Fruit fly (Drosophila melanogaster) whole organism, wandering third instar larva: ENCODE results near the gene CG46383.

Source experiments
- Hr83 ChIP-seq: fragments of 200-300 bp; sonication (Bioruptor generic); optimal IDR thresholded peaks from 2 replicates; lab custom pipeline; 2016; ENCODE audit warnings: missing biosample characterization, mild to moderate bottlenecking, missing genetic modification characterization, moderate library complexity; ENCODE audit not compliant: poor library complexity, severe bottlenecking
- Mio ChIP-seq: sonication (Bioruptor generic); optimal IDR thresholded peaks from 2 replicates; lab custom pipeline; 2016; ENCODE audit warnings: missing biosample characterization, missing genetic modification characterization
- Sp1 ChIP-seq: fragments of 200-800 bp; sonication (Bioruptor generic); optimal IDR thresholded peaks from 3 replicates; lab custom pipeline; 2019; ENCODE audit warnings: missing biosample characterization, mild to moderate bottlenecking, missing genetic modification characterization, moderate library complexity
- ey ChIP-seq: fragments of 200-800 bp; sonication (Bioruptor generic); optimal IDR thresholded peaks from 2 replicates; lab custom pipeline; 2016; ENCODE audit warnings: missing biosample characterization, missing genetic modification characterization
- foxo ChIP-seq, 2 experiments: fragments of 200-800 bp; sonication (Bioruptor generic); optimal IDR thresholded peaks; 2 replicates in 1 of 2; 3 replicates in 1 of 2; lab custom pipeline; 2016 to 2017; ENCODE audit warnings: missing biosample characterization in 2 of 2, missing genetic modification characterization in 2 of 2
- h ChIP-seq: fragments of 200-800 bp; sonication (Bioruptor generic); optimal IDR thresholded peaks from 3 replicates; lab custom pipeline; 2016; ENCODE audit warnings: missing biosample characterization, mild to moderate bottlenecking, missing genetic modification characterization
- jim ChIP-seq: fragments of 175-275, 200-325 bp; sonication (Bioruptor generic); optimal IDR thresholded peaks from 2 replicates; lab custom pipeline; 2016; ENCODE audit warnings: missing biosample characterization, mild to moderate bottlenecking, missing genetic modification characterization
- lola ChIP-seq: fragments of >200 bp; optimal IDR thresholded peaks from 2 replicates; lab custom pipeline; 2017; ENCODE audit warnings: missing biosample characterization, missing genetic modification characterization
- psq ChIP-seq: fragments of 200-800 bp; sonication (Bioruptor generic); optimal IDR thresholded peaks from 3 replicates; lab custom pipeline; 2017; ENCODE audit warnings: missing biosample characterization, mild to moderate bottlenecking, missing genetic modification characterization, moderate library complexity
- sage ChIP-seq: fragments of 200-800 bp; sonication (Bioruptor generic); optimal IDR thresholded peaks from 2 replicates; lab custom pipeline; 2016; ENCODE audit warnings: missing biosample characterization, mild to moderate bottlenecking, missing genetic modification characterization
- sv ChIP-seq: fragments of 200-800 bp; sonication (Bioruptor generic); optimal IDR thresholded peaks from 3 replicates; lab custom pipeline; 2016; ENCODE audit warnings: missing biosample characterization, missing genetic modification characterization
- usp ChIP-seq: fragments of >200 bp; optimal IDR thresholded peaks from 2 replicates; lab custom pipeline; 2017; ENCODE audit warnings: missing biosample characterization, missing genetic modification characterization

dm6 chr3R:15920229-15920533 lies 30.6 kb downstream of the CG46383 start:
- no peak for TF ChIP-seq h (GFP tag; lab: Kevin White, UChicago)
- TF ChIP-seq ey = no peak
- no peak for TF ChIP-seq Mio
- no peak for TF ChIP-seq psq (GFP tag; lab: Kevin White, UChicago)
- TF ChIP-seq Sp1 (GFP tag; lab: Kevin White, UChicago) = no peak
- TF ChIP-seq Hr83 (GFP tag; lab: Kevin White, UChicago) = no peak
- no peak for TF ChIP-seq lola (GFP tag; lab: Kevin White, UChicago)
- TF ChIP-seq sage (GFP tag; lab: Kevin White, UChicago) = no peak
- no peak for TF ChIP-seq sv (GFP tag; lab: Kevin White, UChicago)
- TF ChIP-seq usp (GFP tag; lab: Kevin White, UChicago) = no peak
- TF ChIP-seq jim (GFP tag; lab: Kevin White, UChicago) = no peak
- TF ChIP-seq foxo (GFP tag; optimal IDR thresholded peaks at IDR 0.05; lab: Kevin White, UChicago) = no peak
